Fruit fly (Drosophila melanogaster) whole organism, wandering third instar larva: ENCODE measurements around the gene Blm.
A peak's percentile ranks its signal among the peaks of the same experiment; 100 is the strongest.

Source experiments
- Abd-B ChIP-seq: fragments of >200 bp; optimal IDR thresholded peaks from 2 replicates; lab custom pipeline; 2017; ENCODE audit warnings: missing biosample characterization, missing genetic modification characterization
- CG32264 ChIP-seq: fragments of 200-800 bp; sonication (Bioruptor generic); optimal IDR thresholded peaks from 2 replicates; lab custom pipeline; 2016; ENCODE audit warnings: missing biosample characterization, missing genetic modification characterization
- CG9705 ChIP-seq: fragments of 200-800 bp; sonication (Bioruptor generic); optimal IDR thresholded peaks from 2 replicates; lab custom pipeline; 2018; ENCODE audit warnings: missing biosample characterization, mild to moderate bottlenecking, missing genetic modification characterization
- CrebA ChIP-seq: fragments of 200-800 bp; sonication (Bioruptor generic); optimal IDR thresholded peaks from 2 replicates; lab custom pipeline; 2016; ENCODE audit warnings: missing biosample characterization, mild to moderate bottlenecking, missing genetic modification characterization, borderline replicate concordance
- Dfd ChIP-seq: fragments of >200 bp; optimal IDR thresholded peaks from 2 replicates; lab custom pipeline; 2017; ENCODE audit warnings: missing biosample characterization, missing genetic modification characterization
- Dif ChIP-seq: fragments of 200-275, 200-300 bp; sonication (Bioruptor generic); optimal IDR thresholded peaks from 2 replicates; lab custom pipeline; 2018; ENCODE audit warnings: missing biosample characterization, missing genetic modification characterization; ENCODE audit not compliant: partially characterized antibody
- GATAd ChIP-seq: sonication (Bioruptor generic); optimal IDR thresholded peaks from 2 replicates; lab custom pipeline; 2016; ENCODE audit warnings: missing biosample characterization, missing genetic modification characterization
- HLH106 ChIP-seq: fragments of 200-800 bp; optimal IDR thresholded peaks from 3 replicates; lab custom pipeline; 2019; ENCODE audit warnings: missing biosample characterization, mild to moderate bottlenecking, missing genetic modification characterization, moderate library complexity
- Hnf4 ChIP-seq: fragments of 200-800 bp; sonication (Bioruptor generic); optimal IDR thresholded peaks from 2 replicates; lab custom pipeline; 2016; ENCODE audit warnings: missing biosample characterization, mild to moderate bottlenecking, missing genetic modification characterization
- Hr78 ChIP-seq: fragments of >200 bp; optimal IDR thresholded peaks from 2 replicates; lab custom pipeline; 2017; ENCODE audit warnings: missing biosample characterization, missing genetic modification characterization
- Hr83 ChIP-seq: fragments of 200-300 bp; sonication (Bioruptor generic); optimal IDR thresholded peaks from 2 replicates; lab custom pipeline; 2016; ENCODE audit warnings: missing biosample characterization, mild to moderate bottlenecking, missing genetic modification characterization, moderate library complexity; ENCODE audit not compliant: poor library complexity, severe bottlenecking
- Jra ChIP-seq: sonication (Bioruptor generic); optimal IDR thresholded peaks from 2 replicates; lab custom pipeline; 2016; ENCODE audit warnings: missing biosample characterization, missing genetic modification characterization
- Mio ChIP-seq: sonication (Bioruptor generic); optimal IDR thresholded peaks from 2 replicates; lab custom pipeline; 2016; ENCODE audit warnings: missing biosample characterization, missing genetic modification characterization
- Myc ChIP-seq: fragments of >200 bp; optimal IDR thresholded peaks from 2 replicates; lab custom pipeline; 2017
- N ChIP-seq: fragments of >200 bp; optimal IDR thresholded peaks from 2 replicates; lab custom pipeline; 2018; ENCODE audit warnings: missing biosample characterization, missing external identifiers, missing genetic modification characterization
- OdsH ChIP-seq: fragments of 200-800 bp; sonication (Bioruptor generic); optimal IDR thresholded peaks from 2 replicates; lab custom pipeline; 2016; ENCODE audit warnings: missing biosample characterization, mild to moderate bottlenecking, missing genetic modification characterization
- Rel ChIP-seq, 2 experiments: fragments of 200-800 bp; sonication (Bioruptor generic) in 1 of 2; optimal IDR thresholded peaks; 2 replicates in 1 of 2; 3 replicates in 1 of 2; lab custom pipeline; 2016 to 2019; ENCODE audit warnings: mild to moderate bottlenecking in 2 of 2, missing biosample characterization in 2 of 2, missing genetic modification characterization in 2 of 2, moderate library complexity in 1 of 2
- Sp1 ChIP-seq: fragments of 200-800 bp; sonication (Bioruptor generic); optimal IDR thresholded peaks from 3 replicates; lab custom pipeline; 2019; ENCODE audit warnings: missing biosample characterization, mild to moderate bottlenecking, missing genetic modification characterization, moderate library complexity
- Vsx2 ChIP-seq: fragments of 200-300, 225-300 bp; sonication (Bioruptor generic); optimal IDR thresholded peaks from 2 replicates; lab custom pipeline; 2018; ENCODE audit warnings: missing biosample characterization, missing genetic modification characterization; ENCODE audit not compliant: partially characterized antibody
- br ChIP-seq: fragments of 200-800 bp; sonication (Bioruptor generic); optimal IDR thresholded peaks from 2 replicates; lab custom pipeline; 2016; ENCODE audit warnings: missing biosample characterization, missing genetic modification characterization
- brk ChIP-seq: fragments of 200-800 bp; sonication (Bioruptor generic); optimal IDR thresholded peaks from 2 replicates; lab custom pipeline; 2016; ENCODE audit warnings: missing biosample characterization, mild to moderate bottlenecking, missing genetic modification characterization
- dl ChIP-seq, 2 experiments: fragments of 175-275, 200-275 bp in 1 of 2; fragments of 200-275 bp in 1 of 2; sonication (Bioruptor generic); optimal IDR thresholded peaks; lab custom pipeline; 2018; ENCODE audit warnings: mild to moderate bottlenecking in 2 of 2, missing biosample characterization in 2 of 2, missing genetic modification characterization in 2 of 2, moderate library complexity in 2 of 2; ENCODE audit not compliant: partially characterized antibody in 2 of 2, insufficient read depth in 1 of 2
- dmrt93B ChIP-seq: fragments of 200-800 bp; sonication (Bioruptor generic); optimal IDR thresholded peaks from 2 replicates; lab custom pipeline; 2018; ENCODE audit warnings: missing biosample characterization, mild to moderate bottlenecking, missing genetic modification characterization
- dsf ChIP-seq: sonication (Bioruptor generic); optimal IDR thresholded peaks from 2 replicates; lab custom pipeline; 2016; ENCODE audit warnings: missing biosample characterization, missing genetic modification characterization, borderline replicate concordance
- ey ChIP-seq: fragments of 200-800 bp; sonication (Bioruptor generic); optimal IDR thresholded peaks from 2 replicates; lab custom pipeline; 2016; ENCODE audit warnings: missing biosample characterization, missing genetic modification characterization
- foxo ChIP-seq, 2 experiments: fragments of 200-800 bp; sonication (Bioruptor generic); optimal IDR thresholded peaks; 2 replicates in 1 of 2; 3 replicates in 1 of 2; lab custom pipeline; 2016 to 2017; ENCODE audit warnings: missing biosample characterization in 2 of 2, missing genetic modification characterization in 2 of 2
- fru ChIP-seq: fragments of 200-800 bp; sonication (Bioruptor generic); optimal IDR thresholded peaks from 3 replicates; lab custom pipeline; 2016; ENCODE audit warnings: missing biosample characterization, mild to moderate bottlenecking, missing genetic modification characterization
- h ChIP-seq: fragments of 200-800 bp; sonication (Bioruptor generic); optimal IDR thresholded peaks from 3 replicates; lab custom pipeline; 2016; ENCODE audit warnings: missing biosample characterization, mild to moderate bottlenecking, missing genetic modification characterization
- jim ChIP-seq: fragments of 175-275, 200-325 bp; sonication (Bioruptor generic); optimal IDR thresholded peaks from 2 replicates; lab custom pipeline; 2016; ENCODE audit warnings: missing biosample characterization, mild to moderate bottlenecking, missing genetic modification characterization
- lola ChIP-seq: fragments of >200 bp; optimal IDR thresholded peaks from 2 replicates; lab custom pipeline; 2017; ENCODE audit warnings: missing biosample characterization, missing genetic modification characterization
- pan ChIP-seq: fragments of >200 bp; optimal IDR thresholded peaks from 2 replicates; lab custom pipeline; 2017
- psq ChIP-seq: fragments of 200-800 bp; sonication (Bioruptor generic); optimal IDR thresholded peaks from 3 replicates; lab custom pipeline; 2017; ENCODE audit warnings: missing biosample characterization, mild to moderate bottlenecking, missing genetic modification characterization, moderate library complexity
- rgr ChIP-seq: fragments of 200-800 bp; sonication (Bioruptor generic); optimal IDR thresholded peaks from 3 replicates; lab custom pipeline; 2016; ENCODE audit warnings: missing biosample characterization, mild to moderate bottlenecking, missing genetic modification characterization
- sage ChIP-seq: fragments of 200-800 bp; sonication (Bioruptor generic); optimal IDR thresholded peaks from 2 replicates; lab custom pipeline; 2016; ENCODE audit warnings: missing biosample characterization, mild to moderate bottlenecking, missing genetic modification characterization
- sv ChIP-seq: fragments of 200-800 bp; sonication (Bioruptor generic); optimal IDR thresholded peaks from 3 replicates; lab custom pipeline; 2016; ENCODE audit warnings: missing biosample characterization, missing genetic modification characterization
- tai ChIP-seq: sonication (Bioruptor generic); optimal IDR thresholded peaks from 2 replicates; lab custom pipeline; 2016; ENCODE audit warnings: missing biosample characterization, missing genetic modification characterization
- usp ChIP-seq: fragments of >200 bp; optimal IDR thresholded peaks from 2 replicates; lab custom pipeline; 2017; ENCODE audit warnings: missing biosample characterization, missing genetic modification characterization
- woc ChIP-seq: sonication (Bioruptor generic); optimal IDR thresholded peaks from 2 replicates; lab custom pipeline; 2016; ENCODE audit warnings: missing biosample characterization, mild to moderate bottlenecking, missing genetic modification characterization

The Blm gene

DNA sequence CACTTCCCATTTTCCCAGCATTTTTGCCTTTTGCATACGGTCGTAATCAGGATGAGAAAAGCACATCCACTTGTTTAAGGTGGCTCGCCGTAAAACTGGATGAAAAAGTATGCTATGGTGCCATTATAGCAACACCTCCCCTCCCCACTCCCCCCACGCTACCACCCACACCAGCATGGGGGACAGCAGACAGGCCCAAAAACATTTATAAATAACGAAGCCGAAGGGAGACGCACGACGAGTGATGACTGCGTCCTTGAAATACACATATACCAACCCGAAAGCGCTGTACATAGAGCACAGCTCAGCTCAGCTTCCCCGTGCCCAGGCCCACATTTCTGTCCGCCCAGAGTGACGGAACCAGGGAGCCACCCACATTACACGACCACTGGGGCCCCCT is 29.1 kb upstream of the Blm start:
- TF ChIP-seq dl (GFP tag; optimal IDR thresholded peaks at IDR 0.05; lab: Kevin White, UChicago; ENCODE audit: insufficient read depth in 1 of 2, partially characterized antibody in 2 of 2) = no peak
- TF ChIP-seq fru (GFP tag; lab: Kevin White, UChicago) = no peak
- TF ChIP-seq woc (GFP tag; lab: Kevin White, UChicago) = no peak
- no peak for TF ChIP-seq CG9705 (GFP tag; lab: Kevin White, UChicago)
- TF ChIP-seq HLH106 (tag; lab: Kevin White, UChicago) = no peak
- TF ChIP-seq dsf = no peak
- no peak for TF ChIP-seq rgr (GFP tag; lab: Kevin White, UChicago)
- TF ChIP-seq sv = no peak
- TF ChIP-seq ey (GFP tag; lab: Kevin White, UChicago) = no peak
- TF ChIP-seq brk = no peak
- TF ChIP-seq N (GFP tag; lab: Kevin White, UChicago) = no peak
- TF ChIP-seq Hnf4 = no peak
- TF ChIP-seq Mio (GFP tag; lab: Kevin White, UChicago) = no peak
- TF ChIP-seq jim = no peak

DNA sequence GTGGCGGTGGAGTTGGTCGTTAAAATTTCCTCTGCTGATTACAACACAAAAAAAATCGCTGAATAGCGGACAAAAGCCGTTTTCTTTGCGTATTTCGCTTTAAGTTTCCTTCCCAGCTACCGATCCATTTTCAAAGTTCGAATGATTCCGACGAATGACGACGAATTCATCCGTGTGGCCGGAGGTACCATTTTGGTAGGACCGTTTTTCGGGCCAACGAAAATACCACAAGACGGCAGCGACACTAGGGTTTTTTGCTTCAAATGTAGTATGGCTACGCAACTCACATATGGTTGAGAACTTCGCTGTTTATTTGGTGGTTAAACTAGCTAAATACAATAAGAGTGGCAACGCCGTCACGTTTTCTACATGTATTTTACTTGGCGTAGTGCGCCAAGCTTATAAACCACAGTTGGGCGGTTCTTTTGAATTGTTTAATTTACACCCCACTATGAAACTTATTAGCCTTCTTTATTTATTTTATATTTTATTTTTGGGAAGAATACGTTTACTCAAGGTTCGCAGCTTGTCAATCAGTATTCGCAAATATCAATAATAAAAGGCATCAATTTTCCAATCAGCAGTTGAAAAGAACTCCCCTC is 22.8 kb upstream of the Blm start, which contains the start of gene Lk6:
TSS of gene Lk6 (minus strand) at position 179 of the 602 bp plus-strand sequence.
- TF ChIP-seq GATAd (GFP tag; lab: Kevin White, UChicago) (no peak), fru (GFP tag; lab: Kevin White, UChicago) (peak; percentile 57), HLH106 (tag; lab: Kevin White, UChicago) (peak; percentile 45), Rel (GFP tag; optimal IDR thresholded peaks at IDR 0.05; lab: Kevin White, UChicago) (no peak), Rel (tag; optimal IDR thresholded peaks at IDR 0.05; lab: Kevin White, UChicago) (peak; percentile 65), lola (GFP tag; lab: Kevin White, UChicago) (no peak), Hr78 (GFP tag; lab: Kevin White, UChicago) (no peak), brk (peak; percentile 70), woc (GFP tag; lab: Kevin White, UChicago) (no peak), OdsH (GFP tag; lab: Kevin White, UChicago) (peak; percentile 40), sv (no peak), Dif (peak; percentile 72), dmrt93B (GFP tag; lab: Kevin White, UChicago) (peak; percentile 23), foxo (GFP tag; optimal IDR thresholded peaks at IDR 0.05; lab: Kevin White, UChicago) (peak in 1 of 2 experiments; percentile 52), psq (GFP tag; lab: Kevin White, UChicago) (peak; percentile 13), CG32264 (no peak), Hnf4 (no peak), pan (lab: Kevin White, UChicago) (no peak), Vsx2 (GFP tag; lab: Kevin White, UChicago) (no peak), Sp1 (GFP tag; lab: Kevin White, UChicago) (peak; percentile 84), dl (GFP tag; optimal IDR thresholded peaks at IDR 0.05; lab: Kevin White, UChicago; ENCODE audit: insufficient read depth in 1 of 2, partially characterized antibody in 2 of 2) (no peak), tai (GFP tag; lab: Kevin White, UChicago) (no peak), N (GFP tag; lab: Kevin White, UChicago) (no peak), jim (peak; percentile 38), br (GFP tag; lab: Kevin White, UChicago) (peak; percentile 58), rgr (GFP tag; lab: Kevin White, UChicago) (peak; percentile 50), usp (GFP tag; lab: Kevin White, UChicago) (no peak), sage (GFP tag; lab: Kevin White, UChicago) (peak; percentile 69), Abd-B (GFP tag; lab: Kevin White, UChicago) (no peak), Myc (lab: Kevin White, UChicago) (peak; percentile 14), h (peak; percentile 58), Hr83 (GFP tag; lab: Kevin White, UChicago) (peak; percentile 53), Jra (peak; percentile 46), CG9705 (GFP tag; lab: Kevin White, UChicago) (peak; percentile 48), CrebA (GFP tag; lab: Kevin White, UChicago) (no peak), Dfd (GFP tag; lab: Kevin White, UChicago) (no peak)
